Fruit fly (Drosophila melanogaster): ENCODE results near the gene Ski6.

- no peak for TF ChIP-seq CG14441 (GFP tag; IDR thresholded peaks at IDR 0.05)
- TF ChIP-seq BEAF-32 (GFP tag; optimal IDR thresholded peaks at IDR 0.05), result no peak
- no peak for TF ChIP-seq CG13424 (tag; optimal IDR thresholded peaks at IDR 0.05)
- TF ChIP-seq D19A (tag; optimal IDR thresholded peaks at IDR 0.05), result no peak
- TF ChIP-seq Tbp (GFP tag; optimal IDR thresholded peaks at IDR 0.05), result no peak
Measured at dm6 chr2L:13227242-13227641, 5.0 kb upstream of the Ski6 start, which contains the start of gene CG16813.

All from whole organism, embryonic.